Worm (Caenorhabditis elegans): Measurements from ENCODE around the gene pam-1.
"Not testable (repeated sequence)": the region's sequence is repeated elsewhere in the genome, so short reads cannot be mapped to it uniquely, and the experiment has no call there.

DNA sequence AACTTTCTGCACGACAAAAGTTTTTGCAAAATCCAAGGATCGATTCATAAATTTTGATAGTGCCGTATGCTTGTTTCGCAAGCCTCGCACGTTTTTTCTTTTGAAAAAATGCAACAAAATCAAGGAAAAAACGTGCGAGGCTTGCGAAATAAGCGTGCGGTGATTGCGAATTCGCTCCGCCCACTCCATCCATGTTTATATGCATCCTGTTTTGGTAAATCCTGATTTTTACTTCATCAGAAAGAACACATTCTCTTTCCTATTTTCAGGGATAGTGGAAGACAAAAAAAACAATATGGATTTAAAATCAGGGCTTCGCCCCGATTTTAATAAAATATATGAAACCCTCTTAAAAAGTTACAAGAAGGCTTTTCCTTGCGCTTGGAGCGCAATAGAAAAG, 13.2 kb upstream of the pam-1 start, which contains the start of gene F32E10.9:
- not testable (repeated sequence) for TF ChIP-seq snpc-4 (tag; optimal IDR thresholded peaks at IDR 0.05); ztf-4 (tag; optimal IDR thresholded peaks at IDR 0.05); ceh-82 (tag; optimal IDR thresholded peaks at IDR 0.05); blmp-1 (tag; optimal IDR thresholded peaks at IDR 0.05; ENCODE audit: insufficient read depth); nhr-237 (tag; optimal IDR thresholded peaks at IDR 0.05); lin-13 (GFP tag; optimal IDR thresholded peaks at IDR 0.05); nhr-23 (tag; optimal IDR thresholded peaks at IDR 0.05); ZK546.5 (tag; optimal IDR thresholded peaks at IDR 0.05); nhr-6 (tag; optimal IDR thresholded peaks at IDR 0.05)

Measured in whole organism, L2 larva.